Fruit fly (Drosophila melanogaster): Measurements from ENCODE around the gene ND-B14.5A.

DNA sequence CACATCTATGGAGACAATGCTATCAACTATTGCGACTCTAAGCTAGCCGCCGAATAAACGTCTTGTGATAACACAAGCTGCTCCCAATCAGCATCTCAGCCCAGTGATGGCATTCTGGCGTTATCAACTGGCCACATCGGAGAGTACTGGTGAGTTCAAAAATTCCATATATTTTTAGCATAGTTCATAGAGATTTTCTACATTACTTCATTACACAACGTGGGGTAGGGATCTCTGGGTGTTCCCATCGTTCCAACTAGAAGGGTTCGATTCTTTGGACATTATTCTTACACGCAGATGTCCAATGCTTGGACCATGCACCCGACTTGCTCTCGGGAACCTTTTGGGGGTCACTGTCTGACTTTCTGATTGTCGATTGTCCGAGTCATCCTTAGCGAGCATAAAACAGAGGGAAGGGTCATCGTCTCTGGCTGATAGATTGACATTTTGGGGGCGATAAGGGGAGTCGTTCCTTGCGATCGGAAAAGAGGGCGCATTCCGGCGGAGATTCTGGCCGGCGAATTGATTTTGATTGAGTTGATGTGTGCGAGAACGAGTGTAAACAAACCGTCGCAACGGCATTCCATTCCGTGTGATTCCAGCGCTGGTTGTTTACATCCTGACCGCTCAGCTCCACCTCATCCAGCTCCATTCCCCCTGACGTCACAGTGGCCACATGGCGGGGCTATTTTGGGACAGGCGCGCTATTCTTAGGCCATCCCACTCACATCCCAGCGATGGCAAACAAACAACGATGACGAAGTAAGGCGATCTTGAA, 10.0 kb upstream of the ND-B14.5A start, which contains the start of the genes Cyp4d1 and CG3630:
- TF ChIP-seq CG7786 (GFP tag; optimal IDR thresholded peaks at IDR 0.05) (no peak), insv (GFP tag; optimal IDR thresholded peaks at IDR 0.05) (no peak), CG15073 (GFP tag; optimal IDR thresholded peaks at IDR 0.05) (no peak), Neu2 (GFP tag; optimal IDR thresholded peaks at IDR 0.05; ENCODE audit: borderline replicate concordance) (no peak), dan (GFP tag; IDR thresholded peaks at IDR 0.05) (no peak), CG6854 (GFP tag; optimal IDR thresholded peaks at IDR 0.05) (no peak), Hr78 (GFP tag; optimal IDR thresholded peaks at IDR 0.05) (peak in 1 of 2 experiments; percentile 14), seq (GFP tag; IDR thresholded peaks at IDR 0.05) (no peak), CG18011 (GFP tag; optimal IDR thresholded peaks at IDR 0.05) (no peak), Poxn (GFP tag; IDR thresholded peaks at IDR 0.05) (no peak), Mrtf (GFP tag; IDR thresholded peaks at IDR 0.05) (no peak), HLH54F (GFP tag; optimal IDR thresholded peaks at IDR 0.05) (no peak), CG10543 (GFP tag; optimal IDR thresholded peaks at IDR 0.05) (no peak)
